Fruit fly (Drosophila melanogaster) S2 (cell line): ENCODE data around the gene Sqor.

ENCODE experiments used
- CG8478 ChIP-seq: fragments of >200 bp; optimal IDR thresholded peaks from 2 replicates; lab custom pipeline; 2018
- CTCF ChIP-seq, 2 experiments: fragments of >200 bp; optimal IDR thresholded peaks; 2 replicates each; lab custom pipeline; 2018

DNA sequence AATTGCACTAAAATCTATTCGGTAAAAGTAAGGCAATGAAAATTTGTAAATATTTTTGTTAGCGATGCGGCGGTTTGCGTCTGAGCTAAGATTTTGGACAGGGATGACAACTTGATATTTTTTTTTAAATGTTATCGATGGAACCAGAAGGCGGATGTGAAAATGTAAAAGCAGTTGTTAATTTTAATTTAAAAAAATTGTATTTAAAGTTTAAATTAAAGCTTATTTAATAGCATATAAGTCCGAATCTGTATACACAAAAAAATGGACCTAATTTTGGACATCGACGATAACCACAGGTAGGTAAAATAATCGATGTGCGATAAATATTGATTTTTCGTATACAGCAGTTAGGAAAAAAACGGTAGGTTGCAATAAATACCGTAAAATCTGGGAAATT, 22.4 kb downstream of the Sqor start, which contains the start of the genes CG11586 and VhaM9.7-a:
- no peak for TF ChIP-seq CG8478 (lab: Kevin White, UChicago)
- no peak for TF ChIP-seq CTCF (optimal IDR thresholded peaks at IDR 0.05; lab: Kevin White, UChicago)
